Worm (Caenorhabditis elegans) whole organism, L4 larva: ENCODE data around the gene srh-16.

ENCODE experiments used
- D1046.2 ChIP-seq: fragments of 200-800 bp; sonication (Bioruptor generic); IDR thresholded peaks from 2 replicates; pipeline ENCODE4 v1.3.6; 2022; ENCODE audit warnings: missing genetic modification characterization, missing compliant biosample characterization
- F26F4.8 ChIP-seq: fragments of 200-800 bp; sonication (Bioruptor generic); conservative IDR thresholded peaks from 2 replicates; pipeline ENCODE4 v1.3.6; 2022; ENCODE audit warnings: missing genetic modification characterization, missing compliant biosample characterization
- F37D6.2 ChIP-seq: sonication (generic microtip); optimal IDR thresholded peaks from 2 replicates; lab custom pipeline; 2016; ENCODE audit warnings: mild to moderate bottlenecking, missing genetic modification characterization, missing compliant biosample characterization
- F49E8.2 ChIP-seq: sonication (generic microtip); optimal IDR thresholded peaks from 2 replicates; lab custom pipeline; 2016; ENCODE audit warnings: missing compliant biosample characterization, mild to moderate bottlenecking, missing genetic modification characterization, borderline replicate concordance
- R02D3.7 ChIP-seq: fragments of 150-350 bp; sonication (generic microtip); optimal IDR thresholded peaks from 3 replicates; lab custom pipeline; 2014; ENCODE audit warnings: missing biosample characterization, missing genetic modification characterization
- T26A8.4 ChIP-seq: fragments of 200-800 bp; sonication (Bioruptor generic); IDR thresholded peaks from 2 replicates; pipeline ENCODE4 v1.3.6; 2022; ENCODE audit warnings: missing genetic modification characterization, missing compliant biosample characterization
- Y105C5A.15 ChIP-seq: fragments of 200-800 bp; sonication (Bioruptor generic); IDR thresholded peaks from 2 replicates; pipeline ENCODE4 v1.3.6; 2022; ENCODE audit warnings: missing genetic modification characterization, missing compliant biosample characterization
- ZK546.5 ChIP-seq, 2 experiments: sonication (generic microtip); optimal IDR thresholded peaks; 2 replicates each; lab custom pipeline; 2017; ENCODE audit warnings: missing biosample characterization in 2 of 2, missing genetic modification characterization in 2 of 2
- aha-1 ChIP-seq: fragments of 150-350 bp; peaks from one replicate; lab custom pipeline; 2014; ENCODE audit warnings: missing biosample characterization, missing genetic modification characterization
- aly-2 ChIP-seq: sonication (generic microtip); optimal IDR thresholded peaks from 2 replicates; lab custom pipeline; 2018; ENCODE audit warnings: missing biosample characterization, missing genetic modification characterization
- arid-1 ChIP-seq: fragments of 200-800 bp; sonication (Bioruptor generic); conservative IDR thresholded peaks from 2 replicates; pipeline ENCODE4 v1.3.6; 2022; ENCODE audit warnings: missing genetic modification reagents, missing genetic modification characterization, missing compliant biosample characterization
- attf-4 ChIP-seq: sonication (generic microtip); optimal IDR thresholded peaks from 3 replicates; lab custom pipeline; 2017; ENCODE audit warnings: missing biosample characterization, missing genetic modification characterization
- ceh-20 ChIP-seq: fragments of 200-800 bp; sonication (Bioruptor generic); IDR thresholded peaks from 2 replicates; pipeline ENCODE4 v1.3.6; 2022; ENCODE audit warnings: missing genetic modification reagents, missing genetic modification characterization, missing compliant biosample characterization
- ceh-32 ChIP-seq: sonication (generic microtip); optimal IDR thresholded peaks from 2 replicates; lab custom pipeline; 2016; ENCODE audit warnings: mild to moderate bottlenecking, missing genetic modification characterization, missing compliant biosample characterization; ENCODE audit not compliant: poor library complexity
- ceh-44 ChIP-seq: fragments of 200-800 bp; sonication (Bioruptor generic); IDR thresholded peaks from 2 replicates; pipeline ENCODE4 v1.3.6; 2022; ENCODE audit warnings: missing genetic modification reagents, missing genetic modification characterization, missing compliant biosample characterization
- ces-1 ChIP-seq: fragments of 150-350 bp; sonication (generic microtip); optimal IDR thresholded peaks from 4 replicates; lab custom pipeline; 2014; ENCODE audit warnings: missing biosample characterization, missing genetic modification reagents, missing genetic modification characterization
- daf-16 ChIP-seq, 3 experiments: sonication (generic microtip); optimal IDR thresholded peaks; 2 replicates each; lab custom pipeline; 2016 to 2017; ENCODE audit warnings: missing genetic modification characterization in 3 of 3, missing genetic modification reagents in 3 of 3, mild to moderate bottlenecking in 2 of 3, missing compliant biosample characterization in 2 of 3, missing biosample characterization in 1 of 3, moderate library complexity in 1 of 3
- daf-19 ChIP-seq: fragments of 200-800 bp; sonication (Bioruptor generic); conservative IDR thresholded peaks from 2 replicates; pipeline ENCODE4 v1.3.6; 2022; ENCODE audit warnings: missing genetic modification characterization, missing compliant biosample characterization
- daf-8 ChIP-seq: fragments of 200-800 bp; sonication (Bioruptor generic); IDR thresholded peaks from 2 replicates; pipeline ENCODE4 v1.3.6; 2022; ENCODE audit warnings: missing genetic modification characterization, missing compliant biosample characterization
- dmd-6 ChIP-seq: fragments of 200-800 bp; sonication (Bioruptor generic); IDR thresholded peaks from 2 replicates; pipeline ENCODE4 v1.3.6; 2022; ENCODE audit warnings: missing genetic modification reagents, missing genetic modification characterization, missing compliant biosample characterization
- dmd-8 ChIP-seq: fragments of 200-800 bp; sonication (Bioruptor generic); IDR thresholded peaks from 2 replicates; pipeline ENCODE4 v1.3.6; 2022; ENCODE audit warnings: missing genetic modification characterization, missing compliant biosample characterization
- dve-1 ChIP-seq: sonication (generic microtip); optimal IDR thresholded peaks from 2 replicates; lab custom pipeline; 2017; ENCODE audit warnings: antibody characterized with exemption, mild to moderate bottlenecking, missing genetic modification characterization, missing compliant biosample characterization; ENCODE audit not compliant: insufficient read depth
- egl-27 ChIP-seq: sonication (generic microtip); optimal IDR thresholded peaks from 3 replicates; lab custom pipeline; 2017; ENCODE audit warnings: missing biosample characterization, missing genetic modification reagents, missing genetic modification characterization
- fos-1 ChIP-seq: fragments of 150-350 bp; optimal IDR thresholded peaks from 2 replicates; lab custom pipeline; 2014; ENCODE audit warnings: missing biosample characterization, missing genetic modification characterization
- hlh-30 ChIP-seq: sonication (generic microtip); optimal IDR thresholded peaks from 2 replicates; lab custom pipeline; 2017; ENCODE audit warnings: antibody characterized with exemption, mild to moderate bottlenecking, missing genetic modification characterization, missing compliant biosample characterization; ENCODE audit not compliant: insufficient read depth
- lin-39 ChIP-seq: fragments of 150-350 bp; optimal IDR thresholded peaks from 2 replicates; lab custom pipeline; 2014; ENCODE audit warnings: missing biosample characterization, missing genetic modification reagents, missing genetic modification characterization
- lir-3 ChIP-seq: sonication (generic microtip); optimal IDR thresholded peaks from 2 replicates; lab custom pipeline; 2016; ENCODE audit warnings: mild to moderate bottlenecking, missing genetic modification characterization, missing compliant biosample characterization
- mdl-1 ChIP-seq, 2 experiments: fragments of 150-350 bp in 1 of 2; sonication (generic microtip) in 1 of 2; optimal IDR thresholded peaks; 2 replicates each; lab custom pipeline; 2014 to 2017; ENCODE audit warnings: missing biosample characterization in 2 of 2, missing genetic modification characterization in 2 of 2
- mep-1 ChIP-seq: fragments of 150-350 bp; sonication (generic microtip); optimal IDR thresholded peaks from 3 replicates; lab custom pipeline; 2014; ENCODE audit warnings: missing biosample characterization, missing genetic modification characterization
- mxl-2 ChIP-seq: fragments of 200-800 bp; sonication (Bioruptor generic); conservative IDR thresholded peaks from 2 replicates; pipeline ENCODE4 v1.3.6; 2022; ENCODE audit warnings: missing genetic modification reagents, missing genetic modification characterization, missing compliant biosample characterization
- mxl-3 ChIP-seq: fragments of 200-800 bp; sonication (Bioruptor generic); optimal IDR thresholded peaks from 2 replicates; lab custom pipeline; 2018; ENCODE audit warnings: mild to moderate bottlenecking, missing genetic modification characterization, missing compliant biosample characterization
- nhr-10 ChIP-seq: fragments of 150-350 bp; optimal IDR thresholded peaks from 2 replicates; lab custom pipeline; 2014; ENCODE audit warnings: missing biosample characterization, missing genetic modification characterization
- nhr-102 ChIP-seq: sonication (generic microtip); optimal IDR thresholded peaks from 2 replicates; lab custom pipeline; 2016; ENCODE audit warnings: mild to moderate bottlenecking, missing genetic modification characterization, moderate library complexity, missing compliant biosample characterization
- nhr-11 ChIP-seq: fragments of 150-350 bp; optimal IDR thresholded peaks from 2 replicates; lab custom pipeline; 2014; ENCODE audit warnings: missing biosample characterization, missing genetic modification characterization
- nhr-237 ChIP-seq: sonication (generic microtip); optimal IDR thresholded peaks from 2 replicates; lab custom pipeline; 2017; ENCODE audit warnings: missing biosample characterization, missing genetic modification characterization
- nhr-25 ChIP-seq: sonication (generic microtip); optimal IDR thresholded peaks from 2 replicates; lab custom pipeline; 2017; ENCODE audit warnings: missing genetic modification characterization, mild to moderate bottlenecking, missing compliant biosample characterization, antibody characterized with exemption, moderate library complexity, borderline replicate concordance; ENCODE audit not compliant: insufficient read depth
- nhr-28 ChIP-seq: fragments of 150-350 bp; optimal IDR thresholded peaks from 2 replicates; lab custom pipeline; 2014; ENCODE audit warnings: missing biosample characterization, missing genetic modification characterization
- nhr-48 ChIP-seq: sonication (generic microtip); optimal IDR thresholded peaks from 2 replicates; lab custom pipeline; 2016; ENCODE audit warnings: mild to moderate bottlenecking, missing genetic modification characterization, missing compliant biosample characterization
- nhr-6 ChIP-seq: fragments of 150-350 bp; optimal IDR thresholded peaks from 2 replicates; lab custom pipeline; 2014; ENCODE audit warnings: missing biosample characterization, missing genetic modification characterization
- nhr-76 ChIP-seq: fragments of 150-350 bp; optimal IDR thresholded peaks from 2 replicates; lab custom pipeline; 2014; ENCODE audit warnings: missing biosample characterization, missing genetic modification characterization
- rbr-2 ChIP-seq: sonication (generic microtip); optimal IDR thresholded peaks from 2 replicates; lab custom pipeline; 2016; ENCODE audit warnings: missing genotype, missing genetic modification characterization, missing compliant biosample characterization
- saeg-2 ChIP-seq: fragments of 200-800 bp; sonication (Bioruptor generic); IDR thresholded peaks from 2 replicates; pipeline ENCODE4 v1.3.6; 2022; ENCODE audit warnings: missing genetic modification reagents, missing genetic modification characterization, missing compliant biosample characterization
- sdz-12 ChIP-seq: fragments of 200-800 bp; sonication (Bioruptor generic); optimal IDR thresholded peaks from 2 replicates; lab custom pipeline; 2018; ENCODE audit warnings: mild to moderate bottlenecking, missing genetic modification characterization, missing compliant biosample characterization
- set-16 ChIP-seq: fragments of 200-800 bp; sonication (Bioruptor generic); IDR thresholded peaks from 2 replicates; pipeline ENCODE4 v1.3.6; 2022; ENCODE audit warnings: missing genetic modification reagents, missing genetic modification characterization, missing compliant biosample characterization
- snpc-1.2 ChIP-seq: fragments of 200-800 bp; sonication (Bioruptor generic); IDR thresholded peaks from 2 replicates; pipeline ENCODE4 v1.3.6; 2022; ENCODE audit warnings: missing genetic modification reagents, missing genetic modification characterization, missing compliant biosample characterization
- spr-1 ChIP-seq: sonication (generic microtip); optimal IDR thresholded peaks from 2 replicates; lab custom pipeline; 2016; ENCODE audit warnings: mild to moderate bottlenecking, missing genetic modification characterization, missing compliant biosample characterization
- spr-3 ChIP-seq: fragments of 200-800 bp; sonication (Bioruptor generic); optimal IDR thresholded peaks from 2 replicates; lab custom pipeline; 2018; ENCODE audit warnings: mild to moderate bottlenecking, missing genetic modification characterization, missing compliant biosample characterization
- tag-97 ChIP-seq: fragments of 200-800 bp; sonication (Bioruptor generic); IDR thresholded peaks from 2 replicates; pipeline ENCODE4 v1.3.6; 2022; ENCODE audit warnings: missing genetic modification characterization, missing compliant biosample characterization
- unc-62 ChIP-seq, 3 experiments: fragments of 150-350 bp in 1 of 3; sonication (generic microtip); optimal IDR thresholded peaks in 2 of 3; peaks in 1 of 3; 1 replicate in 1 of 3; 2 replicates in 2 of 3; lab custom pipeline; 2014 to 2017; ENCODE audit warnings: missing biosample characterization in 3 of 3, missing genetic modification characterization in 3 of 3, missing genetic modification reagents in 3 of 3, missing genotype in 1 of 3

The srh-16 gene

DNA sequence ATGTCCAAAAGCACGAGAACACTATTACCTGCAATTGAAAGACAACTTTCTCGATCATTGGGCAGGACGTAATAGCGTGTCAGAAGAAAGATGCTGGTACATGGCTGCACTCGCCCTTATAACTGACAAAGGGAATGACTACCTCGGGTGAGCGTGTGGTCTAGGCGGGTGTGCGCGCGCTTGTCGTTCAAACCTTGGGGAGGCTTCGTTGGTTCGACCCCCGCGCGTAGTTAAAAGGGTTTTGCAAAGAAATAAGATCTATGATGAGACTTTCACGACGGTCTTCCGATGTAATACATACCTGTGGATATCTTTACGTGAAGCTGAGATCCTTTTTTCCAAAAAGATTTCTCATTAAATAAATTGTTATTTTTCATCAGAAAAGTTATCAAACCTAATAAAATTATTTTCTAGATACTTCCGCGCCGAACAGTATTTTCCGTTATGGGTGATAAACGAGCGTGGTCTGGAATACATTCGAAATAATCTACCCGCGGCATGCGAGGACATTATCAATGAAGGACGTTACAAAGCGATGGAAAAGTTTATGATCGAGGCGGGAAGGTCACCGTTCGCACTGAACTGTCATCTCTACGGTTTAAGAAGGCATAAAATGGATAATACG is 11.9 kb downstream of the srh-16 start (continued):
- TF ChIP-seq F37D6.2 (tag; lab: Kevin White, UChicago): peak; percentile 89
- TF ChIP-seq fos-1 (tag; lab: Kevin White, UChicago): no peak
- TF ChIP-seq R02D3.7 (tag; lab: Kevin White, UChicago): peak; percentile 35
- peak in 1 of 2 experiments; percentile 86 for TF ChIP-seq unc-62 (GFP tag; optimal IDR thresholded peaks at IDR 0.05 in 1 of 2; lab: Kevin White, UChicago)
- TF ChIP-seq unc-62 (tag; optimal IDR thresholded peaks at IDR 0.05; lab: Kevin White, UChicago): no peak
- TF ChIP-seq arid-1 (GFP tag; lab: Robert Waterston, UW): peak; percentile 99
- peak in 1 of 2 experiments; percentile 23 for TF ChIP-seq ZK546.5 (tag; optimal IDR thresholded peaks at IDR 0.05; lab: Kevin White, UChicago)
- TF ChIP-seq snpc-1.2 (GFP tag; lab: Robert Waterston, UW): peak; percentile 97
- TF ChIP-seq ces-1 (GFP tag; lab: Kevin White, UChicago): peak; percentile 55
- peak; percentile 100 for TF ChIP-seq Y105C5A.15
- TF ChIP-seq nhr-25 (tag; lab: Kevin White, UChicago): peak; percentile 53
- TF ChIP-seq mdl-1 (tag; optimal IDR thresholded peaks at IDR 0.05; lab: Kevin White, UChicago): peak; percentile 13 to 49
- TF ChIP-seq nhr-6 (tag; lab: Kevin White, UChicago): peak; percentile 91
- TF ChIP-seq daf-16 (GFP tag; optimal IDR thresholded peaks at IDR 0.05; lab: Kevin White, UChicago): peak; percentile 96 to 98
- peak; percentile 81 for TF ChIP-seq daf-16 (tag; optimal IDR thresholded peaks at IDR 0.05; lab: Kevin White, UChicago)
- peak; percentile 94 for TF ChIP-seq rbr-2 (tag; lab: Kevin White, UChicago)
- TF ChIP-seq set-16 (GFP tag; lab: Robert Waterston, UW): peak; percentile 84
- peak; percentile 95 for TF ChIP-seq nhr-102 (tag; lab: Kevin White, UChicago)
- TF ChIP-seq mxl-3 (GFP tag; lab: Kevin White, UChicago): peak; percentile 91
- peak; percentile 47 for TF ChIP-seq nhr-11 (tag; lab: Kevin White, UChicago)
- peak; percentile 98 for TF ChIP-seq ceh-44 (GFP tag; lab: Robert Waterston, UW)
- peak; percentile 93 for TF ChIP-seq nhr-48 (tag; lab: Kevin White, UChicago)
- peak; percentile 100 for TF ChIP-seq dmd-8 (GFP tag; lab: Robert Waterston, UW)
- peak; percentile 96 for TF ChIP-seq daf-8 (GFP tag; lab: Robert Waterston, UW)
- TF ChIP-seq spr-3 (GFP tag; lab: Kevin White, UChicago): peak; percentile 97
- peak; percentile 100 for TF ChIP-seq F26F4.8 (GFP tag; lab: Robert Waterston, UW)
- peak; percentile 95 for TF ChIP-seq lir-3 (tag; lab: Kevin White, UChicago)
- peak; percentile 100 for TF ChIP-seq daf-19 (GFP tag; lab: Robert Waterston, UW)
- no peak for TF ChIP-seq nhr-76 (tag; lab: Kevin White, UChicago)
- peak; percentile 96 for TF ChIP-seq spr-1
- TF ChIP-seq aha-1: peak; percentile 93
- TF ChIP-seq nhr-10: no peak
- TF ChIP-seq attf-4: peak; percentile 83
- TF ChIP-seq saeg-2 (GFP tag; lab: Robert Waterston, UW): peak; percentile 99
- TF ChIP-seq ceh-32 (tag; lab: Kevin White, UChicago): peak; percentile 85
- peak; percentile 95 for TF ChIP-seq F49E8.2
- TF ChIP-seq sdz-12: peak; percentile 98
- TF ChIP-seq ceh-20 (GFP tag; lab: Robert Waterston, UW): peak; percentile 97
- peak; percentile 94 for TF ChIP-seq aly-2 (tag; lab: Kevin White, UChicago)
- TF ChIP-seq dmd-6: peak; percentile 88
- peak; percentile 93 for TF ChIP-seq mxl-2 (GFP tag; lab: Robert Waterston, UW)
- peak; percentile 91 for TF ChIP-seq mep-1 (tag; lab: Kevin White, UChicago)
- no peak for TF ChIP-seq nhr-28 (tag; lab: Kevin White, UChicago)
- peak; percentile 97 for TF ChIP-seq D1046.2 (GFP tag; lab: Robert Waterston, UW)
- TF ChIP-seq dve-1 (tag; lab: Kevin White, UChicago): peak; percentile 89
- peak; percentile 93 for TF ChIP-seq tag-97 (GFP tag; lab: Robert Waterston, UW)
- TF ChIP-seq lin-39 (tag; lab: Kevin White, UChicago): no peak
- peak; percentile 38 for TF ChIP-seq egl-27
- peak; percentile 88 for TF ChIP-seq hlh-30
- no peak for TF ChIP-seq nhr-237 (tag; lab: Kevin White, UChicago)
- peak; percentile 98 for TF ChIP-seq T26A8.4 (GFP tag; lab: Robert Waterston, UW)
